Worm (Caenorhabditis elegans): Measurements from ENCODE around the gene npp-19.

npp-19 gene

ce11 chrII:10778026-10778425, 20.3 kb downstream of the npp-19 start, which contains the start of gene mpz-1:
Gene mpz-1, minus strand, starts transcription at chrII:10778126.
- TF ChIP-seq hrde-1 (tag; optimal IDR thresholded peaks at IDR 0.05; ENCODE audit: borderline replicate concordance) (peak; percentile 51), xnd-1 (tag; optimal IDR thresholded peaks at IDR 0.05) (peak; percentile 9), ceh-91 (GFP tag; IDR thresholded peaks at IDR 0.05) (no peak)

ce11 chrII:10769291-10769690, 29.0 kb downstream of the npp-19 start:
- TF ChIP-seq zfh-2 (GFP tag; conservative IDR thresholded peaks at IDR 0.05) (peak; percentile 48; the same call in 1 of the 2 replicates), repo-1 (tag; optimal IDR thresholded peaks at IDR 0.05) (no peak), somi-1 (GFP tag; optimal IDR thresholded peaks at IDR 0.05) (no peak), let-526 (GFP tag; IDR thresholded peaks at IDR 0.05) (no peak)

DNA sequence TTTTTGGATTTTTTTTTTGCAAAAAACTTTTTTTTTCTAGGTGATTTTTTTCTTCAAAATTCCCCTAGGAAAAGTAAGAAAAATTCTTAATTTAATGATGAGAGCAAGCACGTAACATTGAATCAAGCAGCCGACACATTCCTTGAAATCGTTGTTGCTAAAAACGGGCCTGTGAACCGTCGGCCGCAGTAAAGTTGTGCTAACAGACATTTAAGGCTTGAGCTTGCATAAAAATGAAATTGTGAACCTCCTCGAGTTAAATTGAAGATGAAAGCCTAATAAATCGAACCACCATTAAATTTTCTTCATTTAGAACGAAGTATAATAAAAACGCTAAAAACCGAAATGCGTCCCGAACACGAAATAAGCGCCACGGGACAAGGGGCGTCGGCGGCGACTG, 30.3 kb downstream of the npp-19 start:
- TF ChIP-seq lin-40 (tag; optimal IDR thresholded peaks at IDR 0.05) (no peak), snpc-4 (GFP tag; optimal IDR thresholded peaks at IDR 0.05) (no peak), snpc-4 (tag; optimal IDR thresholded peaks at IDR 0.05) (peak in 2 of 4 experiments; percentile 29 to 57), egl-44 (GFP tag; IDR thresholded peaks at IDR 0.05) (no peak), nhr-179 (tag; optimal IDR thresholded peaks at IDR 0.05) (no peak), T26A5.8 (tag; optimal IDR thresholded peaks at IDR 0.05) (no peak), hmg-1.2 (GFP tag; IDR thresholded peaks at IDR 0.05) (no peak), B0019.2 (GFP tag; conservative IDR thresholded peaks at IDR 0.05) (no peak), F39B2.1 (GFP tag; IDR thresholded peaks at IDR 0.05) (no peak), madf-3 (GFP tag; IDR thresholded peaks at IDR 0.05) (no peak), ekl-4 (GFP tag; IDR thresholded peaks at IDR 0.05) (no peak), snpc-1.1 (tag; optimal IDR thresholded peaks at IDR 0.05; ENCODE audit: insufficient read depth) (peak; percentile 65)

- TF ChIP-seq Y53G8AR.9 (GFP tag; conservative IDR thresholded peaks at IDR 0.05) (no peak), T07F8.4 (tag; optimal IDR thresholded peaks at IDR 0.05) (no peak), D2030.7 (GFP tag; IDR thresholded peaks at IDR 0.05) (no peak), gei-17 (GFP tag; optimal IDR thresholded peaks at IDR 0.05) (no peak), fkh-3 (tag; optimal IDR thresholded peaks at IDR 0.05) (no peak)
Observed at ce11 chrII:10766773-10767172, 31.5 kb downstream of the npp-19 start.

- no peak for TF ChIP-seq ztf-6 (GFP tag; IDR thresholded peaks at IDR 0.05)
- TF ChIP-seq ztf-3 (GFP tag; optimal IDR thresholded peaks at IDR 0.05), result no peak
- TF ChIP-seq lin-26 (GFP tag; IDR thresholded peaks at IDR 0.05), result no peak
- TF ChIP-seq F10E7.11 (tag; optimal IDR thresholded peaks at IDR 0.05), result no peak
- no peak for TF ChIP-seq lir-1 (GFP tag; conservative IDR thresholded peaks at IDR 0.05)
- no peak for TF ChIP-seq nhr-90 (tag; optimal IDR thresholded peaks at IDR 0.05)
- TF ChIP-seq snpc-1.1 (tag; optimal IDR thresholded peaks at IDR 0.05; ENCODE audit: insufficient read depth), result no peak
- TF ChIP-seq zfh-2 (GFP tag; conservative IDR thresholded peaks at IDR 0.05), result no peak
Observed at ce11 chrII:10765238-10765637, 33.0 kb downstream of the npp-19 start.

- TF ChIP-seq lsl-1 (GFP tag; optimal IDR thresholded peaks at IDR 0.05) (no peak), bed-1 (GFP tag; IDR thresholded peaks at IDR 0.05) (no peak), zfh-2 (GFP tag; conservative IDR thresholded peaks at IDR 0.05) (peak; percentile 48; the same call in 1 of the 2 replicates)
Observed at ce11 chrII:10761653-10762052, 36.6 kb downstream of the npp-19 start.

Measured in whole organism, young adult.